Worm (Caenorhabditis elegans) whole organism, L1 larva: ENCODE results near the gene nprl-3.

Experiments used
- C04F5.9 ChIP-seq: sonication (generic microtip); optimal IDR thresholded peaks from 2 replicates; lab custom pipeline; 2016; ENCODE audit warnings: missing genetic modification characterization, missing compliant biosample characterization
- C16A3.4 ChIP-seq: fragments of 150-350 bp; optimal IDR thresholded peaks from 2 replicates; lab custom pipeline; 2014; ENCODE audit warnings: missing biosample characterization, missing genetic modification characterization
- F16B12.6 ChIP-seq: fragments of 150-350 bp; optimal IDR thresholded peaks from 2 replicates; lab custom pipeline; 2014; ENCODE audit warnings: missing biosample characterization, missing genetic modification characterization
- aly-2 ChIP-seq: fragments of 150-350 bp; optimal IDR thresholded peaks from 2 replicates; lab custom pipeline; 2014; ENCODE audit warnings: missing biosample characterization, missing genetic modification characterization
- ama-1 ChIP-seq: fragments of 150-350 bp; optimal IDR thresholded peaks from 2 replicates; lab custom pipeline; 2014
- ceh-90 ChIP-seq: sonication (generic microtip); optimal IDR thresholded peaks from 2 replicates; lab custom pipeline; 2016; ENCODE audit warnings: missing genetic modification characterization, missing compliant biosample characterization
- efl-3 ChIP-seq: fragments of 200-800 bp; sonication (Bioruptor generic); optimal IDR thresholded peaks from 2 replicates; lab custom pipeline; 2018; ENCODE audit warnings: mild to moderate bottlenecking, missing genetic modification characterization, missing compliant biosample characterization
- egl-13 ChIP-seq: sonication (generic microtip); optimal IDR thresholded peaks from 2 replicates; lab custom pipeline; 2016; ENCODE audit warnings: missing genotype, missing genetic modification reagents, missing genetic modification characterization, missing compliant biosample characterization
- egl-27 ChIP-seq, 2 experiments: fragments of 150-350 bp in 1 of 2; sonication (generic microtip); optimal IDR thresholded peaks; 3 replicates each; lab custom pipeline; 2017 to 2018; ENCODE audit warnings: missing biosample characterization in 2 of 2, missing genetic modification characterization in 2 of 2, missing genetic modification reagents in 2 of 2
- elt-2 ChIP-seq: sonication (generic microtip); optimal IDR thresholded peaks from 2 replicates; lab custom pipeline; 2016; ENCODE audit warnings: missing genetic modification characterization, mild to moderate bottlenecking, inconsistent platforms, missing compliant biosample characterization, missing genetic modification reagents
- elt-3 ChIP-seq, 6 experiments: fragments of 150-350 bp in 1 of 6; sonication (generic microtip); optimal IDR thresholded peaks; 2 replicates each; lab custom pipeline; 2017 to 2018; ENCODE audit warnings: missing biosample characterization in 6 of 6, missing genetic modification characterization in 6 of 6, inconsistent platforms in 1 of 6
- fos-1 ChIP-seq: fragments of 150-350 bp; optimal IDR thresholded peaks from 2 replicates; lab custom pipeline; 2014; ENCODE audit warnings: missing biosample characterization, missing genetic modification characterization
- grh-1 ChIP-seq: fragments of 200-800 bp; sonication (Bioruptor generic); IDR thresholded peaks from 2 replicates; pipeline ENCODE4 v1.3.6; 2022; ENCODE audit warnings: missing genetic modification reagents, missing genetic modification characterization, missing compliant biosample characterization
- hlh-17 ChIP-seq: fragments of 200-800 bp; sonication (Bioruptor generic); optimal IDR thresholded peaks from 2 replicates; lab custom pipeline; 2018; ENCODE audit warnings: missing genetic modification characterization, mild to moderate bottlenecking, missing compliant biosample characterization, moderate library complexity, borderline replicate concordance
- hpl-2 ChIP-seq: fragments of 150-350 bp; optimal IDR thresholded peaks from 2 replicates; lab custom pipeline; 2014; ENCODE audit warnings: missing biosample characterization, missing genetic modification reagents, missing genetic modification characterization
- irx-1 ChIP-seq: sonication (generic microtip); optimal IDR thresholded peaks from 2 replicates; lab custom pipeline; 2016; ENCODE audit warnings: missing genetic modification characterization, missing compliant biosample characterization
- lin-35 ChIP-seq, 2 experiments: fragments of 150-350 bp; optimal IDR thresholded peaks; 2 replicates each; lab custom pipeline; 2014; ENCODE audit warnings: missing biosample characterization in 2 of 2, missing genetic modification characterization in 2 of 2, missing genetic modification reagents in 2 of 2
- mab-9 ChIP-seq: fragments of 200-800 bp; sonication (Bioruptor generic); IDR thresholded peaks from 2 replicates; pipeline ENCODE4 v1.3.6; 2022; ENCODE audit warnings: missing genetic modification reagents, missing genetic modification characterization, missing compliant biosample characterization
- mdl-1 ChIP-seq, 2 experiments: fragments of 150-350 bp; optimal IDR thresholded peaks; 2 replicates each; lab custom pipeline; 2014 to 2017; ENCODE audit warnings: missing biosample characterization in 2 of 2, missing genetic modification characterization in 2 of 2, inconsistent platforms in 1 of 2
- mef-2 ChIP-seq: fragments of 150-350 bp; optimal IDR thresholded peaks from 2 replicates; lab custom pipeline; 2014; ENCODE audit warnings: missing biosample characterization, missing genetic modification characterization
- nhr-19 ChIP-seq: fragments of 200-800 bp; sonication (Bioruptor generic); conservative IDR thresholded peaks from 2 replicates; pipeline ENCODE4 v1.3.6; 2022; ENCODE audit warnings: missing genetic modification characterization, missing compliant biosample characterization
- nhr-237 ChIP-seq: fragments of 150-350 bp; optimal IDR thresholded peaks from 2 replicates; lab custom pipeline; 2014; ENCODE audit warnings: missing biosample characterization, missing genetic modification characterization
- nhr-71 ChIP-seq: sonication (generic microtip); optimal IDR thresholded peaks from 2 replicates; lab custom pipeline; 2016; ENCODE audit warnings: mild to moderate bottlenecking, missing genetic modification characterization, moderate library complexity, missing compliant biosample characterization
- nhr-76 ChIP-seq: sonication (generic microtip); optimal IDR thresholded peaks from 2 replicates; lab custom pipeline; 2017; ENCODE audit warnings: missing biosample characterization, missing genetic modification characterization
- nhr-77 ChIP-seq: fragments of 150-350 bp; optimal IDR thresholded peaks from 2 replicates; lab custom pipeline; 2014; ENCODE audit warnings: missing biosample characterization, missing genetic modification characterization
- nhr-85 ChIP-seq: sonication (generic microtip); peaks from one replicate; lab custom pipeline; 2016; ENCODE audit warnings: missing genetic modification characterization, inconsistent platforms, missing compliant biosample characterization
- skn-1 ChIP-seq: fragments of 150-350 bp; optimal IDR thresholded peaks from 2 replicates; lab custom pipeline; 2014; ENCODE audit warnings: missing biosample characterization, missing genetic modification characterization
- sup-37 ChIP-seq: fragments of 200-800 bp; sonication (Bioruptor generic); optimal IDR thresholded peaks from 2 replicates; lab custom pipeline; 2018; ENCODE audit warnings: mild to moderate bottlenecking, missing genetic modification characterization, missing compliant biosample characterization
- tlp-1 ChIP-seq: fragments of 150-350 bp; optimal IDR thresholded peaks from 2 replicates; lab custom pipeline; 2014; ENCODE audit warnings: missing biosample characterization, missing genetic modification characterization
- unc-30 ChIP-seq: sonication (generic microtip); optimal IDR thresholded peaks from 2 replicates; lab custom pipeline; 2017; ENCODE audit warnings: missing biosample characterization, missing genetic modification characterization
- unc-98 ChIP-seq: fragments of 200-800 bp; sonication (Bioruptor generic); IDR thresholded peaks from 2 replicates; pipeline ENCODE4 v1.3.6; 2022; ENCODE audit warnings: missing genetic modification characterization, missing compliant biosample characterization
- xbp-1 ChIP-seq: sonication (generic microtip); optimal IDR thresholded peaks from 2 replicates; lab custom pipeline; 2016; ENCODE audit warnings: missing genetic modification characterization, missing compliant biosample characterization
- ztf-4 ChIP-seq: fragments of 150-350 bp; optimal IDR thresholded peaks from 2 replicates; lab custom pipeline; 2014; ENCODE audit warnings: missing biosample characterization, missing genetic modification characterization

The nprl-3 gene

ce11 chrIV:8268024-8268423 lies 29.3 kb upstream of the nprl-3 start, which contains the start of the genes K07H8.5 and K07H8.8:
Gene K07H8.5 (plus strand): TSS chrIV:8268324.
Gene K07H8.8 (minus strand): TSS chrIV:8268412.
- TF ChIP-seq ama-1 (no peak), skn-1 (tag; lab: Kevin White, UChicago) (no peak), irx-1 (no peak)

- TF ChIP-seq nhr-85 (tag; lab: Kevin White, UChicago) (peak; percentile 51), ama-1 (no peak)
These were observed 24.0 kb upstream of the nprl-3 start for ce11 chrIV:8273334-8273733.

- no peak for TF ChIP-seq nhr-76 (tag; lab: Kevin White, UChicago)
- no peak for TF ChIP-seq mef-2 (tag; lab: Kevin White, UChicago)
- TF ChIP-seq F16B12.6 (tag; lab: Kevin White, UChicago), result no peak
- no peak for TF ChIP-seq elt-3 (tag; optimal IDR thresholded peaks at IDR 0.05; lab: Kevin White, UChicago)
- no peak for TF ChIP-seq aly-2 (tag; lab: Kevin White, UChicago)
- no peak for TF ChIP-seq egl-27 (tag; optimal IDR thresholded peaks at IDR 0.05; lab: Kevin White, UChicago)
- no peak for TF ChIP-seq sup-37 (GFP tag; lab: Kevin White, UChicago)
- TF ChIP-seq nhr-71, result no peak
- TF ChIP-seq, all 84 proteins: peak for 0
These were observed 22.1 kb upstream of the nprl-3 start, which contains the start of gene K07H8.11 for ce11 chrIV:8275232-8275631. Gene K07H8.11 (minus strand): TSS chrIV:8275332.

- no peak for TF ChIP-seq unc-30 (tag; lab: Kevin White, UChicago)
- TF ChIP-seq ceh-90 (tag; lab: Kevin White, UChicago), result no peak
- TF ChIP-seq sup-37 (GFP tag; lab: Kevin White, UChicago), result no peak
- no peak for TF ChIP-seq efl-3 (GFP tag; lab: Kevin White, UChicago)
- no peak for TF ChIP-seq fos-1 (tag; lab: Kevin White, UChicago)
- no peak for TF ChIP-seq skn-1 (tag; lab: Kevin White, UChicago)
- TF ChIP-seq ztf-4 (tag; lab: Kevin White, UChicago), result no peak
- no peak for TF ChIP-seq nhr-77 (tag; lab: Kevin White, UChicago)
- no peak for TF ChIP-seq unc-98
These were observed 20.7 kb upstream of the nprl-3 start, which contains the start of gene K07H8.12 for ce11 chrIV:8276609-8277008. Gene K07H8.12 (minus strand): TSS chrIV:8276709.

ce11 chrIV:8283214-8283613 lies 14.1 kb upstream of the nprl-3 start:
- no peak for TF ChIP-seq nhr-237
- no peak for TF ChIP-seq skn-1 (tag; lab: Kevin White, UChicago)
- no peak for TF ChIP-seq nhr-19 (GFP tag; lab: Robert Waterston, UW)
- no peak for TF ChIP-seq C16A3.4 (tag; lab: Kevin White, UChicago)
- TF ChIP-seq xbp-1 (tag; lab: Kevin White, UChicago), result no peak
- no peak for TF ChIP-seq egl-13
- TF ChIP-seq mdl-1 (tag; optimal IDR thresholded peaks at IDR 0.05; lab: Kevin White, UChicago), result no peak
- TF ChIP-seq sup-37 (GFP tag; lab: Kevin White, UChicago), result no peak
- TF ChIP-seq hpl-2 (GFP tag; lab: Kevin White, UChicago), result no peak
- no peak for TF ChIP-seq unc-30 (tag; lab: Kevin White, UChicago)
- TF ChIP-seq grh-1 (GFP tag; lab: Robert Waterston, UW), result no peak
- TF ChIP-seq ztf-4 (tag; lab: Kevin White, UChicago), result no peak
- no peak for TF ChIP-seq elt-2 (tag; lab: Kevin White, UChicago)
- no peak for TF ChIP-seq C04F5.9 (tag; lab: Kevin White, UChicago)
- no peak for TF ChIP-seq F16B12.6 (tag; lab: Kevin White, UChicago)

ce11 chrIV:8286352-8286751 lies 10.9 kb upstream of the nprl-3 start, which contains the start of gene K07H8.9:
Gene K07H8.9 (minus strand): TSS chrIV:8286476.
- TF ChIP-seq lin-35 (GFP tag; optimal IDR thresholded peaks at IDR 0.05; lab: Kevin White, UChicago) (no peak), unc-30 (tag; lab: Kevin White, UChicago) (no peak), aly-2 (tag; lab: Kevin White, UChicago) (no peak), irx-1 (no peak), tlp-1 (tag; lab: Kevin White, UChicago) (no peak), mdl-1 (tag; optimal IDR thresholded peaks at IDR 0.05; lab: Kevin White, UChicago) (no peak), mab-9 (no peak), hlh-17 (no peak)
